Worm (Caenorhabditis elegans): ENCODE results near the gene Y17G9B.2.
A peak's percentile ranks its signal among the peaks of the same experiment; 100 is the strongest.

The Y17G9B.2 gene

ce11 chrIV:4748408-4749105, 15.4 kb upstream of the Y17G9B.2 start, which contains the start of gene cyc-2.1 (continued):
- TF ChIP-seq daf-16 (GFP tag; optimal IDR thresholded peaks at IDR 0.05) (no peak), daf-16 (tag; optimal IDR thresholded peaks at IDR 0.05) (peak; percentile 44), snpc-4 (tag; optimal IDR thresholded peaks at IDR 0.05) (no peak), daf-12 (tag; optimal IDR thresholded peaks at IDR 0.05) (no peak), nhr-28 (tag; optimal IDR thresholded peaks at IDR 0.05) (peak; percentile 55), hmg-1.1 (GFP tag; IDR thresholded peaks at IDR 0.05) (peak; percentile 51; the same call in 1 of the 2 replicates), Y75B8A.6 (GFP tag; IDR thresholded peaks at IDR 0.05) (0 out of 2 replicates have a peak, but pooled peaks have one; percentile 22), pqm-1 (tag; optimal IDR thresholded peaks at IDR 0.05) (peak; percentile 5), ctbp-1 (GFP tag; IDR thresholded peaks at IDR 0.05) (0 out of 2 replicates have a peak, but pooled peaks have one; percentile 44), snpc-1.2 (GFP tag; IDR thresholded peaks at IDR 0.05) (peak; percentile 82), dmd-9 (GFP tag; IDR thresholded peaks at IDR 0.05) (no peak), ztf-11 (tag; optimal IDR thresholded peaks at IDR 0.05) (no peak), ceh-62 (tag; optimal IDR thresholded peaks at IDR 0.05) (no peak), F37D6.2 (tag; optimal IDR thresholded peaks at IDR 0.05) (peak; percentile 1), ceh-44 (GFP tag; IDR thresholded peaks at IDR 0.05) (no peak), unc-39 (tag; optimal IDR thresholded peaks at IDR 0.05) (no peak), mxl-2 (GFP tag; conservative IDR thresholded peaks at IDR 0.05) (no peak), attf-4 (tag; optimal IDR thresholded peaks at IDR 0.05) (no peak), dmd-6 (GFP tag; IDR thresholded peaks at IDR 0.05) (peak; percentile 63), hlh-30 (tag; optimal IDR thresholded peaks at IDR 0.05; ENCODE audit: insufficient read depth) (peak; percentile 18), gei-8 (GFP tag; optimal IDR thresholded peaks at IDR 0.05) (no peak), jun-1 (tag; optimal IDR thresholded peaks at IDR 0.05) (peak; percentile 24), lim-7 (GFP tag; IDR thresholded peaks at IDR 0.05) (peak; percentile 69), D1046.2 (GFP tag; IDR thresholded peaks at IDR 0.05) (no peak), skn-1 (tag; optimal IDR thresholded peaks at IDR 0.05) (no peak), R02D3.7 (tag; optimal IDR thresholded peaks at IDR 0.05) (no peak), set-16 (GFP tag; IDR thresholded peaks at IDR 0.05) (peak; percentile 67), Y105C5A.15 (GFP tag; IDR thresholded peaks at IDR 0.05) (peak; percentile 64), ceh-28 (tag; optimal IDR thresholded peaks at IDR 0.05) (no peak), tag-97 (GFP tag; IDR thresholded peaks at IDR 0.05) (no peak), unc-130 (GFP tag; optimal IDR thresholded peaks at IDR 0.05) (peak; percentile 43), lin-38 (GFP tag; IDR thresholded peaks at IDR 0.05) (peak; percentile 79), mdl-1 (tag; optimal IDR thresholded peaks at IDR 0.05) (no peak), mdt-29 (GFP tag; IDR thresholded peaks at IDR 0.05) (no peak), nhr-48 (tag; optimal IDR thresholded peaks at IDR 0.05) (peak; percentile 57), F10B5.3 (tag; optimal IDR thresholded peaks at IDR 0.05) (no peak), hif-1 (tag; optimal IDR thresholded peaks at IDR 0.05) (no peak), arid-1 (GFP tag; conservative IDR thresholded peaks at IDR 0.05) (peak; percentile 71), ceh-32 (tag; optimal IDR thresholded peaks at IDR 0.05; ENCODE audit: poor library complexity) (no peak), aly-2 (tag; optimal IDR thresholded peaks at IDR 0.05) (no peak), unc-62 (GFP tag; optimal IDR thresholded peaks at IDR 0.05 in 1 of 2) (peak in 1 of 2 experiments; percentile 8), unc-62 (tag; optimal IDR thresholded peaks at IDR 0.05) (no peak), T26A8.4 (GFP tag; IDR thresholded peaks at IDR 0.05) (peak; percentile 73), sdz-12 (GFP tag; optimal IDR thresholded peaks at IDR 0.05) (no peak), dve-1 (tag; optimal IDR thresholded peaks at IDR 0.05; ENCODE audit: insufficient read depth) (peak; percentile 62), nhr-102 (tag; optimal IDR thresholded peaks at IDR 0.05) (peak; percentile 47), zip-2 (tag; optimal IDR thresholded peaks at IDR 0.05) (no peak), ceh-82 (tag; optimal IDR thresholded peaks at IDR 0.05) (no peak), nhr-77 (tag; optimal IDR thresholded peaks at IDR 0.05) (peak; percentile 42), ama-1 (optimal IDR thresholded peaks at IDR 0.05) (peak; percentile 78), nhr-10 (tag; optimal IDR thresholded peaks at IDR 0.05) (peak; percentile 76), nhr-237 (tag; optimal IDR thresholded peaks at IDR 0.05) (peak; percentile 21)

Measured in whole organism, L4 larva.